Fruit fly (Drosophila melanogaster): Measurements from ENCODE around the gene ppk18.

DNA sequence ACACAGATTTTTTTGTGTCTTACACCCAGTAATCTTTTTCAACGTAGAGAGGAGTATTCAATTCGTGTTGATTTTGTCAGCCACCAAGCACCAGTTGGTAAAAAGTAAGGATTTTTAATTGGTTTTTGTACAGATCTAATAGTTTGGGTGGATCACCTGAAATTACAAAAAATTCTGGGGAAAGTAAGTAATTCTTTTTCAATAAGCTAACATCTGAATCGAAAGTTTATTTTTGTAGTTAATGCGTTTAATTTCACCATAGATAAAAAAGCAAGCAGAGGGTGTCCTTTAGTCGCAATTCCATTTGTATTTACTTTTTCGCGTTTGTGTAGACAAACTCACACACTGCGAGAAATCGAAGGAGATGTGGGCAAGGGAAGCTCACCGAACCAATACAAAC is 16.0 kb downstream of the ppk18 start:
- TF ChIP-seq CG7101 (tag; optimal IDR thresholded peaks at IDR 0.05) (no peak), CG7045 (GFP tag; optimal IDR thresholded peaks at IDR 0.05) (peak; percentile 63), ovo (GFP tag; optimal IDR thresholded peaks at IDR 0.05) (no peak), bab1 (GFP tag; optimal IDR thresholded peaks at IDR 0.05) (no peak)

All from whole organism, adult.